Fruit fly (Drosophila melanogaster) whole organism, embryonic: ENCODE results near the gene CG42237.

ENCODE experiments used
- ATbp ChIP-seq: fragments of 200-800 bp; sonication (Bioruptor generic); optimal IDR thresholded peaks from 2 replicates; lab custom pipeline; 2017; ENCODE audit warnings: missing biosample characterization, mild to moderate bottlenecking, missing genetic modification characterization, missing genetic modification reagents
- CG10979 ChIP-seq: fragments of 200-800 bp; sonication (Bioruptor generic); optimal IDR thresholded peaks from 2 replicates; lab custom pipeline; 2018; ENCODE audit warnings: missing biosample characterization, mild to moderate bottlenecking, missing genetic modification characterization, moderate library complexity
- CG11560 ChIP-seq: fragments of 200-800 bp; sonication (Bioruptor generic); IDR thresholded peaks from 3 replicates; pipeline ENCODE4 v1.3.6; 2022; ENCODE audit warnings: missing biosample characterization, missing genetic modification characterization
- CG12071 ChIP-seq: fragments of 200-800 bp; sonication (Bioruptor generic); optimal IDR thresholded peaks from 3 replicates; lab custom pipeline; 2018; ENCODE audit warnings: missing biosample characterization, mild to moderate bottlenecking, missing genetic modification characterization
- CG12104 ChIP-seq: fragments of 200-800 bp; sonication (Bioruptor generic); optimal IDR thresholded peaks from 3 replicates; lab custom pipeline; 2016; ENCODE audit warnings: missing biosample characterization, missing genetic modification characterization
- CG15479 ChIP-seq: fragments of 200-800 bp; sonication (Bioruptor generic); optimal IDR thresholded peaks from 3 replicates; lab custom pipeline; 2019; ENCODE audit warnings: missing biosample characterization, mild to moderate bottlenecking, missing genetic modification characterization, moderate library complexity
- CG15601 ChIP-seq: fragments of 200-800 bp; sonication (Bioruptor generic); optimal IDR thresholded peaks from 3 replicates; lab custom pipeline; 2019; ENCODE audit warnings: missing biosample characterization, mild to moderate bottlenecking, missing genetic modification characterization, moderate library complexity
- CG17829 ChIP-seq: fragments of 200-800 bp; optimal IDR thresholded peaks from 2 replicates; lab custom pipeline; 2019; ENCODE audit warnings: missing biosample characterization, mild to moderate bottlenecking, missing genetic modification characterization, moderate library complexity
- CG18764 ChIP-seq: fragments of 200-800 bp; sonication (Bioruptor generic); optimal IDR thresholded peaks from 3 replicates; lab custom pipeline; 2016; ENCODE audit warnings: missing biosample characterization, missing genetic modification characterization
- CG2116 ChIP-seq: fragments of 200-800 bp; sonication (Bioruptor generic); optimal IDR thresholded peaks from 3 replicates; lab custom pipeline; 2018; ENCODE audit warnings: missing biosample characterization, mild to moderate bottlenecking, missing genetic modification characterization
- CG32772 ChIP-seq: fragments of 200-800 bp; sonication (Bioruptor generic); IDR thresholded peaks from 2 replicates; pipeline ENCODE4 v1.3.6; 2022; ENCODE audit warnings: missing biosample characterization, missing genetic modification characterization
- CG4854 ChIP-seq: fragments of 200-800 bp; sonication (Bioruptor generic); optimal IDR thresholded peaks from 2 replicates; lab custom pipeline; 2016; ENCODE audit warnings: missing biosample characterization, missing genetic modification characterization, inconsistent platforms
- CG5953 ChIP-seq: fragments of 200-800 bp; sonication (Bioruptor generic); IDR thresholded peaks from 2 replicates; pipeline ENCODE4 v1.3.6; 2022; ENCODE audit warnings: missing biosample characterization, missing genetic modification characterization
- CG7372 ChIP-seq: fragments of 200-800 bp; sonication (Bioruptor generic); IDR thresholded peaks from 2 replicates; pipeline ENCODE4 v1.3.6; 2022; ENCODE audit warnings: missing biosample characterization, missing genetic modification characterization
- CG8281 ChIP-seq: fragments of 200-800 bp; sonication (Bioruptor generic); optimal IDR thresholded peaks from 2 replicates; lab custom pipeline; 2018; ENCODE audit warnings: missing biosample characterization, mild to moderate bottlenecking, missing genetic modification characterization, moderate library complexity
- CG9215 ChIP-seq: fragments of 200-800 bp; sonication (Bioruptor generic); IDR thresholded peaks from 2 replicates; pipeline ENCODE4 v1.3.6; 2022; ENCODE audit warnings: missing biosample characterization, missing genetic modification characterization
- CG9797 ChIP-seq: fragments of 200-800 bp; sonication (Bioruptor generic); optimal IDR thresholded peaks from 3 replicates; lab custom pipeline; 2018; ENCODE audit warnings: missing biosample characterization, mild to moderate bottlenecking, missing genetic modification characterization
- Dbx ChIP-seq: fragments of 200-800 bp; sonication (Bioruptor generic); IDR thresholded peaks from 3 replicates; pipeline ENCODE4 v1.3.6; 2022; ENCODE audit warnings: missing biosample characterization, missing genetic modification characterization
- Gug ChIP-seq: fragments of 200-800 bp; sonication (Bioruptor generic); IDR thresholded peaks from 4 replicates; pipeline ENCODE4 v1.3.6; 2022; ENCODE audit warnings: missing biosample characterization, missing genetic modification characterization
- HHEX ChIP-seq: fragments of 200-800 bp; sonication (Bioruptor generic); optimal IDR thresholded peaks from 3 replicates; lab custom pipeline; 2017; ENCODE audit warnings: missing biosample characterization, mild to moderate bottlenecking, missing genetic modification characterization, missing genetic modification reagents
- HLHmδ ChIP-seq: fragments of 200-800 bp; sonication (Bioruptor generic); optimal IDR thresholded peaks from 2 replicates; lab custom pipeline; 2018; ENCODE audit warnings: missing biosample characterization, mild to moderate bottlenecking, missing genetic modification characterization, moderate library complexity
- Mes4 ChIP-seq: fragments of 200-800 bp; sonication (Bioruptor generic); optimal IDR thresholded peaks from 2 replicates; lab custom pipeline; 2016; ENCODE audit warnings: missing biosample characterization, missing genetic modification characterization
- Nf-YA ChIP-seq: fragments of 200-800 bp; sonication (Bioruptor generic); IDR thresholded peaks from 2 replicates; pipeline ENCODE4 v1.3.6; 2022; ENCODE audit warnings: missing biosample characterization, missing genetic modification characterization
- NfI ChIP-seq: fragments of 200-800 bp; sonication (Bioruptor generic); optimal IDR thresholded peaks from 3 replicates; lab custom pipeline; 2018; ENCODE audit warnings: missing biosample characterization, mild to moderate bottlenecking, missing genetic modification characterization, moderate library complexity
- Optix ChIP-seq: fragments of 200-800 bp; sonication (Bioruptor generic); IDR thresholded peaks from 3 replicates; pipeline ENCODE4 v1.3.6; 2022; ENCODE audit warnings: missing biosample characterization, missing genetic modification characterization
- Rfx ChIP-seq: fragments of 200-800 bp; sonication (Bioruptor generic); IDR thresholded peaks from 2 replicates; pipeline ENCODE4 v1.3.6; 2022; ENCODE audit warnings: missing biosample characterization, missing genetic modification characterization
- ab ChIP-seq: fragments of 200-800 bp; sonication (Bioruptor generic); optimal IDR thresholded peaks from 2 replicates; lab custom pipeline; 2016; ENCODE audit warnings: missing biosample characterization, missing genetic modification characterization
- chn ChIP-seq: fragments of 200-800 bp; sonication (Bioruptor generic); optimal IDR thresholded peaks from 2 replicates; lab custom pipeline; 2016; ENCODE audit warnings: missing biosample characterization, missing genetic modification characterization
- cwo ChIP-seq: fragments of 200-800 bp; sonication (Bioruptor generic); optimal IDR thresholded peaks from 3 replicates; lab custom pipeline; 2017; ENCODE audit warnings: missing biosample characterization, missing genetic modification characterization, mild to moderate bottlenecking, moderate library complexity, missing genetic modification reagents
- da ChIP-seq: fragments of 200-800 bp; sonication (Bioruptor generic); optimal IDR thresholded peaks from 2 replicates; lab custom pipeline; 2016; ENCODE audit warnings: missing biosample characterization, missing genetic modification characterization
- dmrt11E ChIP-seq: fragments of 200-800 bp; sonication (Bioruptor generic); optimal IDR thresholded peaks from 3 replicates; lab custom pipeline; 2018; ENCODE audit warnings: missing biosample characterization, mild to moderate bottlenecking, missing genetic modification characterization, moderate library complexity
- ems ChIP-seq: fragments of 200-800 bp; sonication (Bioruptor generic); optimal IDR thresholded peaks from 3 replicates; lab custom pipeline; 2016; ENCODE audit warnings: missing biosample characterization, missing genetic modification characterization
- en ChIP-seq: fragments of 200-800 bp; sonication (Bioruptor generic); optimal IDR thresholded peaks from 2 replicates; lab custom pipeline; 2016; ENCODE audit warnings: missing biosample characterization, missing genetic modification characterization
- ewg ChIP-seq: fragments of 200-800 bp; sonication (Bioruptor generic); optimal IDR thresholded peaks from 3 replicates; lab custom pipeline; 2017; ENCODE audit warnings: mild to moderate bottlenecking, missing biosample characterization, missing genetic modification reagents, missing genetic modification characterization
- grau ChIP-seq: fragments of 200-800 bp; optimal IDR thresholded peaks from 3 replicates; lab custom pipeline; 2019; ENCODE audit warnings: missing biosample characterization, mild to moderate bottlenecking, missing genetic modification characterization, moderate library complexity
- her ChIP-seq: fragments of 200-800 bp; sonication (Bioruptor generic); optimal IDR thresholded peaks from 2 replicates; lab custom pipeline; 2016; ENCODE audit warnings: missing biosample characterization, missing genetic modification characterization
- hkb ChIP-seq, 2 experiments: fragments of 200-800 bp in 1 of 2; fragments of >200 bp in 1 of 2; sonication (Bioruptor generic) in 1 of 2; IDR thresholded peaks in 1 of 2; optimal IDR thresholded peaks in 1 of 2; 2 replicates each; pipeline versions ENCODE4 v1.3.6 to Lab custom; 2017 to 2022; ENCODE audit warnings: missing biosample characterization in 1 of 2, missing genetic modification characterization in 1 of 2
- kni ChIP-seq: fragments of 200-800 bp; sonication (Bioruptor generic); optimal IDR thresholded peaks from 3 replicates; lab custom pipeline; 2017; ENCODE audit warnings: mild to moderate bottlenecking, missing biosample characterization, missing genetic modification reagents, missing genetic modification characterization
- mirr ChIP-seq: fragments of 200-800 bp; sonication (Bioruptor generic); optimal IDR thresholded peaks from 3 replicates; lab custom pipeline; 2018; ENCODE audit warnings: missing biosample characterization, mild to moderate bottlenecking, missing genetic modification characterization
- nerfin-1 ChIP-seq: fragments of 200-800 bp; sonication (Bioruptor generic); optimal IDR thresholded peaks from 3 replicates; lab custom pipeline; 2019; ENCODE audit warnings: missing biosample characterization, mild to moderate bottlenecking, missing genetic modification characterization, moderate library complexity
- odd ChIP-seq: fragments of 200-800 bp; sonication (Bioruptor generic); optimal IDR thresholded peaks from 2 replicates; lab custom pipeline; 2017; ENCODE audit warnings: missing biosample characterization, mild to moderate bottlenecking, missing genetic modification characterization
- otp ChIP-seq: fragments of 200-800 bp; sonication (Bioruptor generic); IDR thresholded peaks from 3 replicates; pipeline ENCODE4, ENCODE4 v1.3.6; 2022; ENCODE audit warnings: missing biosample characterization, missing genetic modification characterization
- pros ChIP-seq: fragments of 200-800 bp; sonication (Bioruptor generic); optimal IDR thresholded peaks from 3 replicates; lab custom pipeline; 2019; ENCODE audit warnings: missing biosample characterization, mild to moderate bottlenecking, missing genetic modification characterization, moderate library complexity
- tup ChIP-seq: fragments of 200-800 bp; sonication (Bioruptor generic); optimal IDR thresholded peaks from 2 replicates; lab custom pipeline; 2016; ENCODE audit warnings: missing biosample characterization, mild to moderate bottlenecking, missing genetic modification characterization, moderate library complexity

The CG42237 gene

dm6 chrX:13108144-13108824 lies 6.6 kb upstream of the CG42237 start, which contains the start of gene Fer3HCH (continued):
- TF ChIP-seq CG12104 (GFP tag; lab: Kevin White, UChicago) (peak; percentile 12), cwo (GFP tag; lab: Kevin White, UChicago) (no peak), CG15601 (tag; lab: Kevin White, UChicago) (peak; percentile 20), grau (tag; lab: Kevin White, UChicago) (no peak), tup (GFP tag; lab: Kevin White, UChicago) (no peak), en (GFP tag; lab: Kevin White, UChicago) (no peak), dmrt11E (tag; lab: Kevin White, UChicago) (peak; percentile 15), CG8281 (no peak), ems (GFP tag; lab: Kevin White, UChicago) (no peak), odd (GFP tag; lab: Kevin White, UChicago) (no peak), her (GFP tag; lab: Kevin White, UChicago) (no peak), ab (GFP tag; lab: Kevin White, UChicago) (no peak), mirr (GFP tag; lab: Kevin White, UChicago) (peak; percentile 33), Nf-YA (GFP tag; lab: Robert Waterston, UW) (no peak), Gug (GFP tag; lab: Robert Waterston, UW) (no peak), ATbp (GFP tag; lab: Kevin White, UChicago) (peak; percentile 34), CG32772 (GFP tag; lab: Robert Waterston, UW) (no peak), CG2116 (no peak), da (GFP tag; lab: Kevin White, UChicago) (no peak), Optix (no peak), CG9215 (GFP tag; lab: Robert Waterston, UW) (no peak), CG15479 (GFP tag; lab: Kevin White, UChicago) (no peak), CG5953 (GFP tag; lab: Robert Waterston, UW) (no peak), hkb (optimal IDR thresholded peaks at IDR 0.05; lab: Kevin White, UChicago) (no peak), hkb (GFP tag; IDR thresholded peaks at IDR 0.05; lab: Robert Waterston, UW) (0 out of 2 replicates have a peak, but pooled peaks have one; percentile 10), HLHmδ (GFP tag; lab: Kevin White, UChicago) (no peak), CG12071 (GFP tag; lab: Kevin White, UChicago) (peak; percentile 19), CG9797 (GFP tag; lab: Kevin White, UChicago) (no peak), Rfx (GFP tag; lab: Robert Waterston, UW) (no peak; the same call in 1 of the 2 replicates), CG17829 (no peak), CG18764 (no peak), ewg (GFP tag; lab: Kevin White, UChicago) (no peak), CG7372 (GFP tag; lab: Robert Waterston, UW) (no peak), CG11560 (tag; lab: Robert Waterston, UW) (no peak), pros (GFP tag; lab: Kevin White, UChicago) (no peak), Dbx (GFP tag; lab: Robert Waterston, UW) (no peak), HHEX (GFP tag; lab: Kevin White, UChicago) (peak; percentile 4), NfI (GFP tag; lab: Kevin White, UChicago) (no peak), otp (GFP tag; lab: Robert Waterston, UW) (no peak), kni (GFP tag; lab: Kevin White, UChicago) (peak; percentile 70), CG4854 (GFP tag; lab: Kevin White, UChicago) (no peak), chn (no peak), CG10979 (no peak), nerfin-1 (peak; percentile 7), Mes4 (no peak)
